Worm (Caenorhabditis elegans): ENCODE results near the gene rmh-2.

DNA sequence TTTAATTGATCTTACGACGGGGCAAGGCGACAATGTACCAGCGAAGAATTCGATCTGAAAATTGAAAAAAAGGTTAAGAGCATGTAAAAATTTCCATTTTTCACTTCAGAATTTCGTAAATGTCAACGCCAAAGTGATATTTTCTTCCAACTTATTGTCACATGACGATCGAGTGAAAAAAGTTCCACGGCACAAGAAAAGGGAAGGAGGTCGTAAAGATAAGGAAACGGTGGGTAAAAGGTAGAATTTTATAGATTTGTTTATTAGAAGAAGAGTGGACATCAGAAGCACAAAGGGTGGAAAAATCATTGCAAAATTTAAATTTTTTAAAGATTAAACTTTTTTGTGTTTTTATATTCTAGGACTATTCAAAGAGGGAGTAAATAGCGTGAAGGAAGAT is 2.6 kb downstream of the rmh-2 start:
- TF ChIP-seq egl-27 (tag; optimal IDR thresholded peaks at IDR 0.05) (no peak), gmeb-1 (tag; optimal IDR thresholded peaks at IDR 0.05) (peak; percentile 37), nhr-6 (tag; optimal IDR thresholded peaks at IDR 0.05) (no peak), unc-62 (GFP tag; optimal IDR thresholded peaks at IDR 0.05) (no peak), unc-55 (GFP tag; optimal IDR thresholded peaks at IDR 0.05) (no peak), sma-9 (GFP tag; optimal IDR thresholded peaks at IDR 0.05) (no peak), sma-9 (tag; optimal IDR thresholded peaks at IDR 0.05) (no peak), nhr-11 (tag; optimal IDR thresholded peaks at IDR 0.05) (no peak), fos-1 (tag; optimal IDR thresholded peaks at IDR 0.05) (peak; percentile 50), peb-1 (tag; optimal IDR thresholded peaks at IDR 0.05) (no peak), ama-1 (optimal IDR thresholded peaks at IDR 0.05) (no peak), nhr-12 (tag; optimal IDR thresholded peaks at IDR 0.05) (no peak), aly-2 (tag; optimal IDR thresholded peaks at IDR 0.05) (no peak)

All from whole organism, L2 larva.